Fruit fly (Drosophila melanogaster): ENCODE measurements around the gene CG42353.
A peak's percentile ranks its signal among the peaks of the same experiment; 100 is the strongest.

CG42353 gene

dm6 chrX:16063414-16063938, 41.3 kb downstream of the CG42353 start, which contains the start of gene dpr18 (continued):
- TF ChIP-seq CG2129 (GFP tag; IDR thresholded peaks at IDR 0.05; ENCODE audit: partially characterized antibody), result no peak
- no peak for TF ChIP-seq knrl (GFP tag; IDR thresholded peaks at IDR 0.05; ENCODE audit: partially characterized antibody)
- no peak for TF ChIP-seq CG9437 (GFP tag; optimal IDR thresholded peaks at IDR 0.05)
- TF ChIP-seq Jarid2 (GFP tag; optimal IDR thresholded peaks at IDR 0.05), result peak; percentile 44
- peak; percentile 25; the same call in 1 of the 2 replicates for TF ChIP-seq bbx (GFP tag; IDR thresholded peaks at IDR 0.05; ENCODE audit: partially characterized antibody)
- TF ChIP-seq al (GFP tag; IDR thresholded peaks at IDR 0.05), result no peak
- no peak for TF ChIP-seq CG6854 (GFP tag; optimal IDR thresholded peaks at IDR 0.05)
- no peak for TF ChIP-seq CG6175 (GFP tag; IDR thresholded peaks at IDR 0.05)
- TF ChIP-seq croc (GFP tag; conservative IDR thresholded peaks at IDR 0.05), result no peak
- no peak for TF ChIP-seq CG4854 (GFP tag; optimal IDR thresholded peaks at IDR 0.05)
- no peak for TF ChIP-seq CG30020 (tag; optimal IDR thresholded peaks at IDR 0.05)
- TF ChIP-seq vvl (GFP tag; IDR thresholded peaks at IDR 0.05), result no peak
- TF ChIP-seq CG11695 (GFP tag; IDR thresholded peaks at IDR 0.05), result no peak
- TF ChIP-seq repo (GFP tag; optimal IDR thresholded peaks at IDR 0.05), result no peak
- no peak for TF ChIP-seq CG17829 (tag; optimal IDR thresholded peaks at IDR 0.05)

- peak; percentile 79 for TF ChIP-seq pita (GFP tag; optimal IDR thresholded peaks at IDR 0.05)
- TF ChIP-seq sens (GFP tag), result peak; percentile 44
- TF ChIP-seq dimm (GFP tag; IDR thresholded peaks at IDR 0.05), result no peak
- TF ChIP-seq H2.0 (GFP tag; IDR thresholded peaks at IDR 0.05), result no peak
- no peak for TF ChIP-seq CG12104 (GFP tag; optimal IDR thresholded peaks at IDR 0.05)
- peak; percentile 20; the same call in 1 of the 2 replicates for TF ChIP-seq amos (GFP tag; IDR thresholded peaks at IDR 0.05; ENCODE audit: partially characterized antibody)
- no peak for TF ChIP-seq CG8478 (optimal IDR thresholded peaks at IDR 0.05)
- peak; percentile 32 for TF ChIP-seq CG13894 (tag; optimal IDR thresholded peaks at IDR 0.05)
- no peak for TF ChIP-seq Ets97D (GFP tag; optimal IDR thresholded peaks at IDR 0.05)
- no peak for TF ChIP-seq CG8944 (GFP tag; optimal IDR thresholded peaks at IDR 0.05)
- peak; percentile 90 for TF ChIP-seq CG8388 (GFP tag; optimal IDR thresholded peaks at IDR 0.05)
- TF ChIP-seq trem (tag; optimal IDR thresholded peaks at IDR 0.05), result peak; percentile 6
- no peak for TF ChIP-seq Rx (GFP tag; IDR thresholded peaks at IDR 0.05)
- no peak for TF ChIP-seq CG10462 (GFP tag; optimal IDR thresholded peaks at IDR 0.05)
- no peak for TF ChIP-seq CrebB (tag; optimal IDR thresholded peaks at IDR 0.05)
- TF ChIP-seq CG15479 (GFP tag; optimal IDR thresholded peaks at IDR 0.05), result no peak
- no peak for TF ChIP-seq Taf1 (GFP tag; IDR thresholded peaks at IDR 0.05)
- no peak for TF ChIP-seq HmgD (GFP tag; optimal IDR thresholded peaks at IDR 0.05)
- TF ChIP-seq CG10267 (tag; optimal IDR thresholded peaks at IDR 0.05), result peak; percentile 6
- TF ChIP-seq CG2199 (GFP tag; IDR thresholded peaks at IDR 0.05), result 0 out of 3 replicates have a peak, but pooled peaks have one; percentile 43
- no peak for TF ChIP-seq HLH4C (GFP tag; IDR thresholded peaks at IDR 0.05; ENCODE audit: partially characterized antibody)
- no peak for TF ChIP-seq pfk (GFP tag; optimal IDR thresholded peaks at IDR 0.05)
- TF ChIP-seq pnt (GFP tag; optimal IDR thresholded peaks at IDR 0.05), result no peak
- no peak for TF ChIP-seq CG9437 (GFP tag; optimal IDR thresholded peaks at IDR 0.05)
- TF ChIP-seq prd (optimal IDR thresholded peaks at IDR 0.05), result no peak
- TF ChIP-seq prd (GFP tag; IDR thresholded peaks at IDR 0.05), result no peak
- no peak for TF ChIP-seq ken (GFP tag; IDR thresholded peaks at IDR 0.05)
- no peak for TF ChIP-seq gem (tag; optimal IDR thresholded peaks at IDR 0.05)
- no peak for TF ChIP-seq CG43689 (GFP tag; IDR thresholded peaks at IDR 0.05)
- no peak; the same call in 1 of the 2 replicates for TF ChIP-seq Bgb (GFP tag; IDR thresholded peaks at IDR 0.05; ENCODE audit: partially characterized antibody)
- no peak for TF ChIP-seq mam (GFP tag; optimal IDR thresholded peaks at IDR 0.05)
- TF ChIP-seq CG10274 (GFP tag; optimal IDR thresholded peaks at IDR 0.05), result no peak
- TF ChIP-seq CG1603 (tag; optimal IDR thresholded peaks at IDR 0.05), result no peak
- no peak for TF ChIP-seq lmd (GFP tag; IDR thresholded peaks at IDR 0.05)
- TF ChIP-seq CG2202 (tag; optimal IDR thresholded peaks at IDR 0.05), result no peak
- no peak for TF ChIP-seq CoRest (tag; optimal IDR thresholded peaks at IDR 0.05)
These were observed 41.9 kb downstream of the CG42353 start, which contains the start of gene CG12395 for dm6 chrX:16062720-16063413. Gene CG12395 (minus strand): TSS chrX:16062898.
